Worm (Caenorhabditis elegans): Measurements from ENCODE around the gene algn-11.
A peak's percentile ranks its signal among the peaks of the same experiment; 100 is the strongest.

Gene algn-11

DNA sequence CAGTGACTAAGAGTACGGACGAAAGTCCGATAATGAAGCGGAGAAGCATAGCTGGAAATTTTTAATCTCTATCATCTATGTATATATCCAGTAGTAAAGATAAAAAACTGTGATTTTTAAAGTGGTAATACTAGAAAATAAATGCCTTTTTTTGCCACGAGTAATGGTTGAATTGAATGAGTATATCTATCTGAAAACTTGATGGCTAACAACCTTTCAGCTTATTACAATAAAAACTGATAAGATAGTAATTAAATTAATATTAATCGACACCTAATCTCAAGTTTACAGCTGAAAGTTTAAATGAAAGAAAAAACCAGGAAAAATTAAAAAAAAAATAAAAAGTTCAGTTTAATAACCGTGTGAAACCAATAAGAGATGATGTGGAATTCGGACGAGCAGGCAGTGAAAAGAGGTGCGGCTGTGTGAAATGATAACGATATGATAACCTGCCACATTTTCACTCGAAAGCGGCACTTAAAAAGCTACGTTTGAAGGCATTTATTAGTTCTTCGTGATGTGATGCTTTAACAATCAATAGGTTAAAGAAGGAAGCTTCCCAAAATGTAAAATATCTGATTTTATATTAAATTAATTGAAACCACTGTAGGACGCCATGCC is 24.7 kb upstream of the algn-11 start, which contains the start of gene nspg-6 (continued):
- TF ChIP-seq arid-1 (GFP tag; conservative IDR thresholded peaks at IDR 0.05) (no peak), F44E2.7 (GFP tag; IDR thresholded peaks at IDR 0.05) (no peak), dve-1 (tag; optimal IDR thresholded peaks at IDR 0.05; ENCODE audit: insufficient read depth) (peak; percentile 39), nhr-76 (tag; optimal IDR thresholded peaks at IDR 0.05) (no peak), hlh-30 (tag; optimal IDR thresholded peaks at IDR 0.05; ENCODE audit: insufficient read depth) (no peak), sdz-12 (GFP tag; optimal IDR thresholded peaks at IDR 0.05) (no peak), nhr-237 (tag; optimal IDR thresholded peaks at IDR 0.05) (no peak), Y105C5A.15 (GFP tag; IDR thresholded peaks at IDR 0.05) (no peak), egl-27 (tag; optimal IDR thresholded peaks at IDR 0.05) (no peak), T20F7.1 (GFP tag; optimal IDR thresholded peaks at IDR 0.05) (no peak), snpc-4 (tag; optimal IDR thresholded peaks at IDR 0.05) (no peak), nhr-77 (tag; optimal IDR thresholded peaks at IDR 0.05) (no peak), hlh-11 (tag; optimal IDR thresholded peaks at IDR 0.05) (peak; percentile 30), ceh-32 (tag; optimal IDR thresholded peaks at IDR 0.05; ENCODE audit: poor library complexity) (no peak), madf-9 (GFP tag; conservative IDR thresholded peaks at IDR 0.05) (no peak), mxl-3 (GFP tag; optimal IDR thresholded peaks at IDR 0.05) (no peak), ceh-20 (GFP tag; IDR thresholded peaks at IDR 0.05) (no peak), tra-1 (GFP tag; IDR thresholded peaks at IDR 0.05) (no peak), aly-2 (tag; optimal IDR thresholded peaks at IDR 0.05) (no peak), jun-1 (tag; optimal IDR thresholded peaks at IDR 0.05) (no peak), nhr-28 (tag; optimal IDR thresholded peaks at IDR 0.05) (peak; percentile 77), daf-16 (GFP tag; optimal IDR thresholded peaks at IDR 0.05) (no peak), daf-16 (tag; optimal IDR thresholded peaks at IDR 0.05) (peak; percentile 48), lim-7 (GFP tag; IDR thresholded peaks at IDR 0.05) (no peak), zag-1 (tag; optimal IDR thresholded peaks at IDR 0.05) (no peak), Y5F2A.4 (GFP tag; optimal IDR thresholded peaks at IDR 0.05) (no peak), aha-1 (tag) (no peak), lin-1 (GFP tag; IDR thresholded peaks at IDR 0.05) (no peak), nhr-102 (tag; optimal IDR thresholded peaks at IDR 0.05) (no peak), mdt-29 (GFP tag; IDR thresholded peaks at IDR 0.05) (no peak), dmd-6 (GFP tag; IDR thresholded peaks at IDR 0.05) (peak; percentile 66), skn-1 (tag; optimal IDR thresholded peaks at IDR 0.05) (no peak), php-3 (GFP tag; IDR thresholded peaks at IDR 0.05) (peak; percentile 70; the same call in 1 of the 2 replicates)

DNA sequence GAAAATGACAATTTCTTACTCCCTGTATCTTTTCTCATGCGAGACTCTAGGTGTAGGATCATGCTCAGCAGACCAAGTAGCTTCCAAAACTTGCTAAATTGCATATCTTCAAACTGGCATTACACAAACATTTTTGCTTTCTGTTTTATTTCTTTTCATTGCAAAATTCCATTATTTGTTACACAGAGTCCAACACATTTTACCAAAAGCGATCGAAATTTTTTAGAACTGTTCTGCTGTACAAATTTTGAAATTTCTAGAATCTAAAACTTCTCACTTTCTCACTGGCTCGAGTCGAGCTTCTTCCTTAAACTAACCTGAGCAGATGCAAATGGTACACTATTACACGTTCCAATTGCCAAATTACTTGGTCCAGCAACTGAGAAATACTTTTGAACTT is 24.1 kb upstream of the algn-11 start:
- TF ChIP-seq fkh-10 (GFP tag; optimal IDR thresholded peaks at IDR 0.05) = no peak
- TF ChIP-seq ZK337.2 (GFP tag; IDR thresholded peaks at IDR 0.05) = no peak
- peak; percentile 93 for TF ChIP-seq aha-1 (tag)
- TF ChIP-seq nhr-111 (GFP tag; optimal IDR thresholded peaks at IDR 0.05) = no peak

ce11 chrIII:7310662-7311340 is 20.4 kb upstream of the algn-11 start, which contains the start of the genes F56C9.6 and F56C9.3:
TSS of gene F56C9.6 (minus strand) at chrIII:7310773.
TSS of gene F56C9.3 (plus strand) at chrIII:7311290.
- TF ChIP-seq ceh-44 (GFP tag; IDR thresholded peaks at IDR 0.05) (no peak), unc-130 (GFP tag; optimal IDR thresholded peaks at IDR 0.05) (peak; percentile 20)

Data from whole organism, L4 larva.